Fruit fly (Drosophila melanogaster): ENCODE measurements around the gene CG5274.

The CG5274 gene

DNA sequence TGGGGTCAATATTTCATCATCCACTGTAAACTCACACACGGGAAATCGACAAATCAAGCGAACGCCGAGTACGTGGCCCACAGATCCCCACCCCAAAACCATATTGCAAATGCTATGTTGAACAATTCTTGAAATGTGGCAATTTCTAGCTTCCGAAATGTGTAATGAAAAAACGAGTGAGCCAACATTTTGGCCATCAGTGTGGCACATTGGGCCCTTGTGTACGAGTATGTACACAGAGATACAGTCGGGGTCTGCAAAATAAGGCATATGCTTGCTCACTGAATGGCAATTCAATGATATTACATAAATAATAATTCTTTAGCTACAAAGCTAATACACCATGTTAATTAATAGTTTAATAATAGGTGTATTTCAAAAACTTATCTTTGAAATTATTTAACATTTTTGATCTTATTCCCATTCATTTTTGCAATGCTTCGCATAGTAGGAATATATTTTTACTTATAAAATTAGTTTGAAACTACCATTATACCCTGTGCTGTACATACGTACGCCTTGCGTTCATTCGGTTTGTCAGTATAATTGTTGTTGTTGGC lies 27.8 kb downstream of the CG5274 start (continued):
- TF ChIP-seq gce (GFP tag; IDR thresholded peaks at IDR 0.05), result peak; percentile 69; the same call in 2 of the 3 replicates

- peak; percentile 46 for TF ChIP-seq trh (GFP tag; optimal IDR thresholded peaks at IDR 0.05)
- peak; percentile 83 for TF ChIP-seq Fer3 (tag; optimal IDR thresholded peaks at IDR 0.05)
- TF ChIP-seq gce (GFP tag; IDR thresholded peaks at IDR 0.05), result peak; percentile 51; the same call in 1 of the 3 replicates
- peak; percentile 74 for TF ChIP-seq CG12155 (GFP tag; optimal IDR thresholded peaks at IDR 0.05)
- peak; percentile 51 for TF ChIP-seq cg (GFP tag; optimal IDR thresholded peaks at IDR 0.05)
- peak; percentile 86 for TF ChIP-seq seq (GFP tag; IDR thresholded peaks at IDR 0.05)
- TF ChIP-seq CG3838 (GFP tag; optimal IDR thresholded peaks at IDR 0.05), result peak; percentile 19
- no peak for TF ChIP-seq HLHmδ (GFP tag; optimal IDR thresholded peaks at IDR 0.05)
- TF ChIP-seq zfh1 (GFP tag; IDR thresholded peaks at IDR 0.05), result peak; percentile 64; the same call in 1 of the 3 replicates
- peak; percentile 88 for TF ChIP-seq lab (GFP tag; optimal IDR thresholded peaks at IDR 0.05)
- peak; percentile 71; the same call in 2 of the 3 replicates for TF ChIP-seq CG11093 (GFP tag; IDR thresholded peaks at IDR 0.05)
- peak; percentile 78 for TF ChIP-seq esg (GFP tag; conservative IDR thresholded peaks at IDR 0.05)
- 0 out of 2 replicates have a peak, but pooled peaks have one; percentile 13 for TF ChIP-seq bowl (GFP tag; IDR thresholded peaks at IDR 0.05)
- TF ChIP-seq CG8089 (GFP tag; optimal IDR thresholded peaks at IDR 0.05), result peak; percentile 51
- TF ChIP-seq CG6683 (GFP tag; optimal IDR thresholded peaks at IDR 0.05), result peak; percentile 63
- no peak for TF ChIP-seq CG15479 (GFP tag; optimal IDR thresholded peaks at IDR 0.05)
- TF ChIP-seq fu2 (GFP tag; optimal IDR thresholded peaks at IDR 0.05), result peak; percentile 70
- peak; percentile 87 for TF ChIP-seq abd-A (tag; optimal IDR thresholded peaks at IDR 0.05)
- peak; percentile 50 for TF ChIP-seq CHES-1-like (GFP tag; optimal IDR thresholded peaks at IDR 0.05)
- no peak for TF ChIP-seq CG8478 (optimal IDR thresholded peaks at IDR 0.05)
- TF ChIP-seq Hmx (GFP tag; optimal IDR thresholded peaks at IDR 0.05), result peak; percentile 69
- TF ChIP-seq MBD-R2 (GFP tag; IDR thresholded peaks at IDR 0.05), result peak; percentile 9; the same call in 1 of the 2 replicates
- TF ChIP-seq B-H2 (GFP tag; optimal IDR thresholded peaks at IDR 0.05), result no peak
- peak; percentile 74 for TF ChIP-seq Hand (GFP tag; optimal IDR thresholded peaks at IDR 0.05)
- peak; percentile 48 for TF ChIP-seq her (GFP tag; optimal IDR thresholded peaks at IDR 0.05)
- TF ChIP-seq CG7745 (tag; optimal IDR thresholded peaks at IDR 0.05), result no peak
- TF ChIP-seq TFAM (GFP tag; optimal IDR thresholded peaks at IDR 0.05), result no peak
- peak; percentile 57 for TF ChIP-seq slp2 (GFP tag; optimal IDR thresholded peaks at IDR 0.05)
- TF ChIP-seq CG2202 (tag; optimal IDR thresholded peaks at IDR 0.05), result peak; percentile 57
- peak; percentile 66 for TF ChIP-seq Jarid2 (GFP tag; optimal IDR thresholded peaks at IDR 0.05)
- TF ChIP-seq Ada2b (GFP tag; IDR thresholded peaks at IDR 0.05), result peak; percentile 72
- TF ChIP-seq CG5245 (GFP tag; optimal IDR thresholded peaks at IDR 0.05), result peak; percentile 70
- peak; percentile 85 for TF ChIP-seq Fer1 (GFP tag; optimal IDR thresholded peaks at IDR 0.05)
- TF ChIP-seq pzg (GFP tag; optimal IDR thresholded peaks at IDR 0.05), result no peak
- no peak for TF ChIP-seq CG4360 (GFP tag; IDR thresholded peaks at IDR 0.05)
- peak; percentile 60 for TF ChIP-seq CG18764 (GFP tag; optimal IDR thresholded peaks at IDR 0.05)
- TF ChIP-seq disco-r (GFP tag; optimal IDR thresholded peaks at IDR 0.05), result peak; percentile 72
- peak; percentile 89 for TF ChIP-seq Asciz (GFP tag; optimal IDR thresholded peaks at IDR 0.05)
- TF ChIP-seq B-H1 (GFP tag; IDR thresholded peaks at IDR 0.05), result peak; percentile 67
- peak; percentile 26 for TF ChIP-seq CG17186 (GFP tag; optimal IDR thresholded peaks at IDR 0.05)
- peak; percentile 93 for TF ChIP-seq CG2678 (tag; optimal IDR thresholded peaks at IDR 0.05)
- peak; percentile 82 for TF ChIP-seq Meics (GFP tag; optimal IDR thresholded peaks at IDR 0.05)
- peak; percentile 79 for TF ChIP-seq gro (GFP tag; optimal IDR thresholded peaks at IDR 0.05)
- no peak for TF ChIP-seq CG4282 (GFP tag; optimal IDR thresholded peaks at IDR 0.05)
- TF ChIP-seq oc (tag; optimal IDR thresholded peaks at IDR 0.05), result peak; percentile 60
These were observed 28.9 kb downstream of the CG5274 start for dm6 chr3L:20398243-20399222.

Measured in whole organism, embryonic.